Fruit fly (Drosophila melanogaster): Measurements from ENCODE around the gene MED17.

Gene MED17

DNA sequence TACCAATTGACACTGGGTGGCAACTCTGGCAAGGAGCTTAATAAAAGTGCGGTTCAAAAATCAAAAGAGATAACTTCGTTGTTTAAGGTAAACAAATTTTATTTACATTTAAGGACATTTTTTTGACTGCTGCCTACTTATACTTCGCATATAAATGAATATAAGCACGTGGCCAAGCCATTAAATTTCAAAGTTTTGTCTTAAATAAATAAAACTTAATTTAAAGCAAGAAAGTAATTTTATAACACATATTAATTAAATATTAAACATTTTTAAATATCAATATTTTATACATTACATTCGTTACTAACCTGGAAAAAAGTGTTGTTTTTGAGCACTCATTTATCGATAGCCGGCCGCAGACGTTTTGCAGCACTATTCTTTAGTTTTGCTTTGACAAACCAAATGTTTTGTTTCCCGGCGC is at the start of gene MED17, which contains the start of gene CG12321 (continued):
- TF ChIP-seq CG6791 (GFP tag; IDR thresholded peaks at IDR 0.05; ENCODE audit: partially characterized antibody) (no peak), sqz (GFP tag; optimal IDR thresholded peaks at IDR 0.05) (no peak), cato (GFP tag; optimal IDR thresholded peaks at IDR 0.05; ENCODE audit: borderline replicate concordance) (peak; percentile 79), CG10959 (GFP tag; IDR thresholded peaks at IDR 0.05) (peak; percentile 73), CG3163 (GFP tag; optimal IDR thresholded peaks at IDR 0.05) (peak; percentile 41), CG15479 (GFP tag; optimal IDR thresholded peaks at IDR 0.05) (no peak), CG4707 (GFP tag; optimal IDR thresholded peaks at IDR 0.05) (no peak), run (tag; optimal IDR thresholded peaks at IDR 0.05) (no peak), Abd-B (GFP tag; optimal IDR thresholded peaks at IDR 0.05) (peak; percentile 94), Lhr (GFP tag; optimal IDR thresholded peaks at IDR 0.05) (peak; percentile 55), NC2β (GFP tag; optimal IDR thresholded peaks at IDR 0.05) (no peak), tll (GFP tag; optimal IDR thresholded peaks at IDR 0.05) (no peak), Trl (optimal IDR thresholded peaks at IDR 0.05) (no peak), Trl (GFP tag; optimal IDR thresholded peaks at IDR 0.05) (peak; percentile 19), CG8281 (tag; optimal IDR thresholded peaks at IDR 0.05) (peak; percentile 60), CG6254 (GFP tag; optimal IDR thresholded peaks at IDR 0.05) (peak; percentile 70), tap (tag; optimal IDR thresholded peaks at IDR 0.05) (peak; percentile 52), dmrt11E (tag; optimal IDR thresholded peaks at IDR 0.05) (peak; percentile 87), CG7963 (GFP tag; IDR thresholded peaks at IDR 0.05; ENCODE audit: partially characterized antibody) (no peak), bigmax (GFP tag; optimal IDR thresholded peaks at IDR 0.05) (no peak), CG7357 (GFP tag; IDR thresholded peaks at IDR 0.05) (peak; percentile 68; the same call in 2 of the 3 replicates), CG12744 (GFP tag; optimal IDR thresholded peaks at IDR 0.05) (peak; percentile 49), salm (tag; optimal IDR thresholded peaks at IDR 0.05) (no peak), kah (GFP tag; optimal IDR thresholded peaks at IDR 0.05) (peak; percentile 37), hth (optimal IDR thresholded peaks at IDR 0.05) (no peak), CG1792 (GFP tag; optimal IDR thresholded peaks at IDR 0.05) (peak; percentile 10), ATbp (GFP tag; optimal IDR thresholded peaks at IDR 0.05) (no peak), Eip74EF (GFP tag; optimal IDR thresholded peaks at IDR 0.05) (peak in 1 of 2 experiments; percentile 76), gro (GFP tag; optimal IDR thresholded peaks at IDR 0.05) (no peak), lbe (GFP tag; optimal IDR thresholded peaks at IDR 0.05) (peak; percentile 89), CG9932 (GFP tag; IDR thresholded peaks at IDR 0.05) (peak; percentile 97), BtbVII (GFP tag; optimal IDR thresholded peaks at IDR 0.05) (peak; percentile 86), Atf-2 (GFP tag; optimal IDR thresholded peaks at IDR 0.05) (peak; percentile 29), ttk (GFP tag; IDR thresholded peaks at IDR 0.05) (peak; percentile 78), danr (GFP tag; IDR thresholded peaks at IDR 0.05) (peak; percentile 73; the same call in 1 of the 2 replicates), CG9797 (GFP tag; optimal IDR thresholded peaks at IDR 0.05) (peak; percentile 22), gcm (GFP tag; optimal IDR thresholded peaks at IDR 0.05) (peak; percentile 61), Dll (GFP tag; IDR thresholded peaks at IDR 0.05; ENCODE audit: partially characterized antibody) (0 out of 4 replicates have a peak, but pooled peaks have one; percentile 45), ara (GFP tag; IDR thresholded peaks at IDR 0.05) (peak; percentile 60), fru (optimal IDR thresholded peaks at IDR 0.05) (no peak), CG2202 (tag; optimal IDR thresholded peaks at IDR 0.05) (peak; percentile 57), trh (GFP tag; optimal IDR thresholded peaks at IDR 0.05) (peak; percentile 85), tx (GFP tag; optimal IDR thresholded peaks at IDR 0.05) (peak; percentile 61), insv (GFP tag; optimal IDR thresholded peaks at IDR 0.05) (peak in 1 of 2 experiments; percentile 57), Myb (GFP tag; optimal IDR thresholded peaks at IDR 0.05) (peak; percentile 38), gcm2 (GFP tag; optimal IDR thresholded peaks at IDR 0.05) (peak; percentile 62), maf-S (GFP tag; optimal IDR thresholded peaks at IDR 0.05) (no peak), exex (tag; optimal IDR thresholded peaks at IDR 0.05) (peak; percentile 61), CG30403 (GFP tag; optimal IDR thresholded peaks at IDR 0.05) (peak; percentile 93), CG6689 (GFP tag; IDR thresholded peaks at IDR 0.05) (peak; percentile 81), Lpt (GFP tag; optimal IDR thresholded peaks at IDR 0.05) (no peak)
